Worm (Caenorhabditis elegans) whole organism, young adult: ENCODE measurements around the gene ceh-82.

Experiments used
- pha-4 ChIP-seq: fragments of 150-350 bp; sonication (generic microtip); optimal IDR thresholded peaks from 2 replicates; lab custom pipeline; 2014; ENCODE audit warnings: missing biosample characterization, missing genetic modification reagents, missing genetic modification characterization
- snpc-4 ChIP-seq, 5 experiments: fragments of 150-350 bp in 1 of 5; sonication (generic microtip) in 4 of 5; optimal IDR thresholded peaks; 2 replicates each; lab custom pipeline; 2014 to 2018; ENCODE audit warnings: missing genetic modification characterization in 5 of 5, missing biosample characterization in 3 of 5, antibody characterized with exemption in 2 of 5, mild to moderate bottlenecking in 2 of 5, missing compliant biosample characterization in 2 of 5, missing genotype in 2 of 5, moderate library complexity in 2 of 5, missing genetic modification reagents in 1 of 5
- somi-1 ChIP-seq: fragments of 200-800 bp; sonication (Bioruptor generic); optimal IDR thresholded peaks from 2 replicates; lab custom pipeline; 2018; ENCODE audit warnings: mild to moderate bottlenecking, missing genetic modification characterization, missing compliant biosample characterization
- tbx-9 ChIP-seq: sonication (generic microtip); optimal IDR thresholded peaks from 2 replicates; lab custom pipeline; 2016; ENCODE audit warnings: borderline replicate concordance, missing genetic modification characterization, inconsistent platforms, missing compliant biosample characterization
- zfh-2 ChIP-seq: fragments of 200-800 bp; sonication (Bioruptor generic); conservative IDR thresholded peaks from 2 replicates; pipeline ENCODE4 v1.3.6; 2022; ENCODE audit warnings: missing genetic modification reagents, missing genetic modification characterization, missing compliant biosample characterization

ce11 chrII:1694530-1694929 is 37.5 kb upstream of the ceh-82 start, which contains the start of gene fbxc-26:
- no peak for TF ChIP-seq zfh-2 (GFP tag; lab: Robert Waterston, UW)
- no peak for TF ChIP-seq tbx-9
- no peak for TF ChIP-seq pha-4
- no peak for TF ChIP-seq snpc-4 (GFP tag; optimal IDR thresholded peaks at IDR 0.05; lab: Kevin White, UChicago)
- no peak for TF ChIP-seq snpc-4 (tag; optimal IDR thresholded peaks at IDR 0.05; lab: Kevin White, UChicago)
- no peak for TF ChIP-seq somi-1 (GFP tag; lab: Kevin White, UChicago)
